Worm (Caenorhabditis elegans) whole organism, early embryonic: ENCODE results near the gene M195.2.

Experiments used
- B0310.2 ChIP-seq: sonication (generic microtip); optimal IDR thresholded peaks from 2 replicates; lab custom pipeline; 2016; ENCODE audit warnings: mild to moderate bottlenecking, missing genetic modification characterization, missing compliant biosample characterization
- ama-1 ChIP-seq: fragments of 150-350 bp; optimal IDR thresholded peaks from 2 replicates; lab custom pipeline; 2014
- ceh-36 ChIP-seq: sonication (generic microtip); optimal IDR thresholded peaks from 2 replicates; lab custom pipeline; 2016; ENCODE audit warnings: missing genetic modification characterization, inconsistent platforms, missing compliant biosample characterization
- flt-1 ChIP-seq: fragments of 200-800 bp; sonication (Bioruptor generic); IDR thresholded peaks from 2 replicates; pipeline ENCODE4 v1.3.6; 2022; ENCODE audit warnings: missing genetic modification characterization, missing compliant biosample characterization
- hmbx-1 ChIP-seq: sonication (generic microtip); optimal IDR thresholded peaks from 2 replicates; lab custom pipeline; 2016; ENCODE audit warnings: mild to moderate bottlenecking, missing genetic modification characterization, missing compliant biosample characterization
- pes-1 ChIP-seq: fragments of 200-800 bp; sonication (Bioruptor generic); IDR thresholded peaks from 2 replicates; pipeline ENCODE4 v1.3.6; 2022; ENCODE audit warnings: missing genetic modification reagents, missing genetic modification characterization, missing compliant biosample characterization
- scrt-1 ChIP-seq: fragments of 200-800 bp; sonication (Bioruptor generic); IDR thresholded peaks from 2 replicates; pipeline ENCODE4 v1.3.6; 2022; ENCODE audit warnings: missing genetic modification characterization, missing compliant biosample characterization
- tbx-11 ChIP-seq: fragments of 200-800 bp; sonication (Bioruptor generic); IDR thresholded peaks from 2 replicates; pipeline ENCODE4 v1.3.6; 2022; ENCODE audit warnings: missing genetic modification characterization, missing compliant biosample characterization
- tra-4 ChIP-seq: sonication (generic microtip); optimal IDR thresholded peaks from 2 replicates; lab custom pipeline; 2017; ENCODE audit warnings: missing genetic modification characterization, missing compliant biosample characterization

DNA sequence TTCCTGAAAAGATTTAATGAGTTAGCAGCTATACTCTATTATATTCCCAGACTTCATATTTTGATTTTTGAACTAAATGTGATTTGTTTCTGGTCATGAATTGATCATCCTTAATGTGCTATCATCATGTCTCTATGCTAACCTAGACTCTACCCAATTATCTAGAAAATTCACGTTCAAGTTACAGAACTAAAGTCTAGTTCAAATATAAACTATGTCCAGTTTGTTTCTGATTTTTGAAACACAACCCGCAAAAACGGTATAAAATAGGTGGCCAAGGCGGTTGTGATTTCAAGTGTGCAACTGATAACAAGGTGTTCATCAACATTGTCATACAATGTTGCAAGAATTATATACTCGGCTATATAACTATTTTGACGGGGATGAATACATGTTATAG is 30.2 kb downstream of the M195.2 start, which contains the start of gene F49E12.10:
- no peak for TF ChIP-seq flt-1
- no peak for TF ChIP-seq B0310.2 (tag; lab: Kevin White, UChicago)
- no peak for TF ChIP-seq tbx-11 (GFP tag; lab: Robert Waterston, UW)
- TF ChIP-seq pes-1 (GFP tag; lab: Robert Waterston, UW): no peak
- no peak for TF ChIP-seq hmbx-1 (tag; lab: Kevin White, UChicago)
- no peak for TF ChIP-seq tra-4
- no peak for TF ChIP-seq ama-1
- no peak for TF ChIP-seq scrt-1 (GFP tag; lab: Robert Waterston, UW)
- no peak for TF ChIP-seq ceh-36 (tag; lab: Kevin White, UChicago)
